Worm (Caenorhabditis elegans) whole organism, early embryonic: ENCODE data around the gene B0334.4.

ENCODE experiments used
- F13C5.2 ChIP-seq: sonication (generic microtip); optimal IDR thresholded peaks from 2 replicates; lab custom pipeline; 2017; ENCODE audit warnings: mild to moderate bottlenecking, missing genetic modification characterization, inconsistent platforms, missing compliant biosample characterization
- ama-1 ChIP-seq: fragments of 150-350 bp; optimal IDR thresholded peaks from 2 replicates; lab custom pipeline; 2014
- ets-7 ChIP-seq: sonication (generic microtip); optimal IDR thresholded peaks from 2 replicates; lab custom pipeline; 2016; ENCODE audit warnings: missing genotype, missing genetic modification characterization, missing compliant biosample characterization
- flt-1 ChIP-seq: fragments of 200-800 bp; sonication (Bioruptor generic); IDR thresholded peaks from 2 replicates; pipeline ENCODE4 v1.3.6; 2022; ENCODE audit warnings: missing genetic modification characterization, missing compliant biosample characterization
- hnd-1 ChIP-seq: sonication (generic microtip); optimal IDR thresholded peaks from 2 replicates; lab custom pipeline; 2016; ENCODE audit warnings: missing genetic modification characterization, missing compliant biosample characterization
- tbx-11 ChIP-seq: fragments of 200-800 bp; sonication (Bioruptor generic); IDR thresholded peaks from 2 replicates; pipeline ENCODE4 v1.3.6; 2022; ENCODE audit warnings: missing genetic modification characterization, missing compliant biosample characterization
- tbx-37 ChIP-seq: fragments of 200-800 bp; sonication (Bioruptor generic); conservative IDR thresholded peaks from 2 replicates; pipeline ENCODE4 v1.3.6; 2022; ENCODE audit warnings: missing genetic modification reagents, missing genetic modification characterization, missing compliant biosample characterization

ce11 chrII:11476410-11476809 lies 19.1 kb upstream of the B0334.4 start, which contains the start of gene W02B12.16:
- TF ChIP-seq ets-7 (tag; lab: Kevin White, UChicago) (no peak), ama-1 (lab: Kevin White, UChicago) (no peak), tbx-37 (GFP tag; lab: Robert Waterston, UW) (no peak), flt-1 (GFP tag; lab: Robert Waterston, UW) (no peak), tbx-11 (GFP tag; lab: Robert Waterston, UW) (no peak), hnd-1 (tag; lab: Kevin White, UChicago) (no peak), F13C5.2 (tag; lab: Kevin White, UChicago) (no peak)
